Fruit fly (Drosophila melanogaster) whole organism, embryonic: ENCODE measurements around the gene Usp8.

Source experiments
- Antp ChIP-seq: fragments of 200-800 bp; sonication (Bioruptor generic); optimal IDR thresholded peaks from 3 replicates; lab custom pipeline; 2016; ENCODE audit warnings: missing biosample characterization, missing genetic modification characterization
- Atf-2 ChIP-seq: fragments of 200-800 bp; sonication (Bioruptor generic); optimal IDR thresholded peaks from 2 replicates; lab custom pipeline; 2016; ENCODE audit warnings: missing biosample characterization, missing genetic modification characterization
- Blimp-1 ChIP-seq: fragments of 200-800 bp; sonication (Bioruptor generic); optimal IDR thresholded peaks from 3 replicates; lab custom pipeline; 2018; ENCODE audit warnings: missing biosample characterization, missing genetic modification characterization, mild to moderate bottlenecking, moderate library complexity, missing genetic modification reagents
- C15 ChIP-seq: fragments of 200-800 bp; sonication (Bioruptor generic); IDR thresholded peaks from 3 replicates; pipeline ENCODE4 v1.3.6; 2022; ENCODE audit warnings: missing biosample characterization, missing genetic modification characterization
- CG12104 ChIP-seq: fragments of 200-800 bp; sonication (Bioruptor generic); optimal IDR thresholded peaks from 3 replicates; lab custom pipeline; 2016; ENCODE audit warnings: missing biosample characterization, missing genetic modification characterization
- CG12299 ChIP-seq: fragments of 200-800 bp; sonication (Bioruptor generic); optimal IDR thresholded peaks from 2 replicates; lab custom pipeline; 2018; ENCODE audit warnings: missing biosample characterization, mild to moderate bottlenecking, missing genetic modification characterization
- CG12744 ChIP-seq: fragments of 200-800 bp; sonication (Bioruptor generic); optimal IDR thresholded peaks from 2 replicates; lab custom pipeline; 2016; ENCODE audit warnings: missing biosample characterization, missing genetic modification characterization
- CG15269 ChIP-seq: fragments of 200-800 bp; sonication (Bioruptor generic); optimal IDR thresholded peaks from 2 replicates; lab custom pipeline; 2018; ENCODE audit warnings: missing biosample characterization, mild to moderate bottlenecking, missing genetic modification characterization, moderate library complexity
- CG17912 ChIP-seq: fragments of 200-800 bp; sonication (Bioruptor generic); optimal IDR thresholded peaks from 2 replicates; lab custom pipeline; 2018; ENCODE audit warnings: missing biosample characterization, mild to moderate bottlenecking, missing genetic modification characterization
- CG18764 ChIP-seq: fragments of 200-800 bp; sonication (Bioruptor generic); optimal IDR thresholded peaks from 3 replicates; lab custom pipeline; 2016; ENCODE audit warnings: missing biosample characterization, missing genetic modification characterization
- CG2199 ChIP-seq: fragments of 200-800 bp; sonication (Bioruptor generic); IDR thresholded peaks from 3 replicates; pipeline ENCODE4 v1.3.6; 2022; ENCODE audit warnings: missing biosample characterization, missing genetic modification characterization
- CG31441 ChIP-seq: fragments of 200-800 bp; sonication (Bioruptor generic); IDR thresholded peaks from 2 replicates; pipeline ENCODE4 v1.3.6; 2022; ENCODE audit warnings: missing biosample characterization, missing genetic modification characterization
- CG3281 ChIP-seq: fragments of 200-800 bp; sonication (Bioruptor generic); optimal IDR thresholded peaks from 3 replicates; lab custom pipeline; 2017; ENCODE audit warnings: missing biosample characterization, mild to moderate bottlenecking, missing genetic modification characterization
- CG33557 ChIP-seq: fragments of 200-800 bp; sonication (Bioruptor generic); optimal IDR thresholded peaks from 2 replicates; lab custom pipeline; 2019; ENCODE audit warnings: missing biosample characterization, mild to moderate bottlenecking, missing genetic modification characterization, moderate library complexity
- CG3847 ChIP-seq: fragments of 200-800 bp; sonication (Bioruptor generic); IDR thresholded peaks from 2 replicates; pipeline ENCODE4 v1.3.6; 2022; ENCODE audit warnings: missing biosample characterization, missing genetic modification characterization
- CG6683 ChIP-seq: fragments of 200-800 bp; sonication (Bioruptor generic); optimal IDR thresholded peaks from 2 replicates; lab custom pipeline; 2017; ENCODE audit warnings: missing biosample characterization, mild to moderate bottlenecking, missing genetic modification characterization, missing genetic modification reagents
- CG6765 ChIP-seq: fragments of 200-800 bp; sonication (Bioruptor generic); optimal IDR thresholded peaks from 3 replicates; lab custom pipeline; 2017; ENCODE audit warnings: missing biosample characterization, mild to moderate bottlenecking, missing genetic modification characterization
- CG7928 ChIP-seq: fragments of 200-800 bp; sonication (Bioruptor generic); optimal IDR thresholded peaks from 2 replicates; lab custom pipeline; 2017; ENCODE audit warnings: missing biosample characterization, mild to moderate bottlenecking, missing genetic modification characterization
- CG8924 ChIP-seq: fragments of 200-800 bp; optimal IDR thresholded peaks from 3 replicates; lab custom pipeline; 2019; ENCODE audit warnings: missing biosample characterization, mild to moderate bottlenecking, missing genetic modification characterization, moderate library complexity
- CTCF ChIP-seq: fragments of 200-800 bp; sonication (Bioruptor generic); optimal IDR thresholded peaks from 2 replicates; lab custom pipeline; 2017; ENCODE audit warnings: missing biosample characterization, mild to moderate bottlenecking, missing genetic modification characterization, moderate library complexity
- Chrac-16 ChIP-seq: fragments of 200-800 bp; sonication (Bioruptor generic); optimal IDR thresholded peaks from 3 replicates; lab custom pipeline; 2016; ENCODE audit warnings: missing biosample characterization, missing genetic modification characterization
- D19B ChIP-seq: fragments of 200-800 bp; sonication (Bioruptor generic); optimal IDR thresholded peaks from 2 replicates; lab custom pipeline; 2017; ENCODE audit warnings: missing biosample characterization, mild to moderate bottlenecking, missing genetic modification characterization
- Dek ChIP-seq: fragments of 200-800 bp; sonication (Bioruptor generic); optimal IDR thresholded peaks from 3 replicates; lab custom pipeline; 2019; ENCODE audit warnings: missing biosample characterization, mild to moderate bottlenecking, missing genetic modification characterization, moderate library complexity
- Dip2 ChIP-seq: fragments of 200-800 bp; sonication (Bioruptor generic); IDR thresholded peaks from 2 replicates; pipeline ENCODE4 v1.3.6; 2022; ENCODE audit warnings: missing biosample characterization, missing genetic modification characterization
- Elba2 ChIP-seq: fragments of 200-800 bp; sonication (Bioruptor generic); optimal IDR thresholded peaks from 3 replicates; lab custom pipeline; 2016; ENCODE audit warnings: missing biosample characterization, missing genetic modification characterization
- Gug ChIP-seq: fragments of 200-800 bp; sonication (Bioruptor generic); IDR thresholded peaks from 4 replicates; pipeline ENCODE4 v1.3.6; 2022; ENCODE audit warnings: missing biosample characterization, missing genetic modification characterization
- HHEX ChIP-seq: fragments of 200-800 bp; sonication (Bioruptor generic); optimal IDR thresholded peaks from 3 replicates; lab custom pipeline; 2017; ENCODE audit warnings: missing biosample characterization, mild to moderate bottlenecking, missing genetic modification characterization, missing genetic modification reagents
- HLH4C ChIP-seq: fragments of 200-800 bp; sonication (Bioruptor generic); IDR thresholded peaks from 3 replicates; pipeline ENCODE4 v1.3.6; 2022; ENCODE audit warnings: missing biosample characterization, missing genetic modification characterization; ENCODE audit not compliant: partially characterized antibody
- HmgD ChIP-seq: fragments of 200-800 bp; sonication (Bioruptor generic); optimal IDR thresholded peaks from 3 replicates; lab custom pipeline; 2016; ENCODE audit warnings: missing biosample characterization, missing genetic modification characterization
- Hmx ChIP-seq: fragments of 200-800 bp; sonication (Bioruptor generic); optimal IDR thresholded peaks from 2 replicates; lab custom pipeline; 2016; ENCODE audit warnings: missing biosample characterization, missing genetic modification characterization
- Hr78 ChIP-seq, 2 experiments: fragments of 200-800 bp in 1 of 2; fragments of >200 bp in 1 of 2; sonication (Bioruptor generic) in 1 of 2; optimal IDR thresholded peaks; 2 replicates each; lab custom pipeline; 2017 to 2019; ENCODE audit warnings: missing biosample characterization in 2 of 2, missing genetic modification characterization in 2 of 2, mild to moderate bottlenecking in 1 of 2, moderate library complexity in 1 of 2
- Optix ChIP-seq: fragments of 200-800 bp; sonication (Bioruptor generic); IDR thresholded peaks from 3 replicates; pipeline ENCODE4 v1.3.6; 2022; ENCODE audit warnings: missing biosample characterization, missing genetic modification characterization
- Pdp1 ChIP-seq, 2 experiments: fragments of 200-800 bp; sonication (Bioruptor generic); optimal IDR thresholded peaks; 3 replicates each; lab custom pipeline; 2016; ENCODE audit warnings: missing biosample characterization in 2 of 2, missing genetic modification characterization in 2 of 2, mild to moderate bottlenecking in 1 of 2, moderate library complexity in 1 of 2
- Ptx1 ChIP-seq: fragments of 200-800 bp; sonication (Bioruptor generic); IDR thresholded peaks from 2 replicates; pipeline ENCODE4 v1.3.6; 2022; ENCODE audit warnings: missing biosample characterization, missing genetic modification characterization
- Sox100B ChIP-seq: fragments of 200-800 bp; sonication (Bioruptor generic); optimal IDR thresholded peaks from 3 replicates; lab custom pipeline; 2018; ENCODE audit warnings: missing biosample characterization, mild to moderate bottlenecking, missing genetic modification characterization
- Xbp1 ChIP-seq: fragments of 200-800 bp; sonication (Bioruptor generic); optimal IDR thresholded peaks from 3 replicates; lab custom pipeline; 2016; ENCODE audit warnings: missing biosample characterization, mild to moderate bottlenecking, missing genetic modification characterization
- Xrp1 ChIP-seq: fragments of 200-800 bp; sonication (Bioruptor generic); IDR thresholded peaks from 2 replicates; pipeline ENCODE4 v1.3.6; 2022; ENCODE audit warnings: missing biosample characterization, missing genetic modification characterization
- bsh ChIP-seq, 2 experiments: fragments of 200-800 bp; sonication (Bioruptor generic); optimal IDR thresholded peaks; 2 replicates each; lab custom pipeline; 2017 to 2018; ENCODE audit warnings: mild to moderate bottlenecking in 2 of 2, missing biosample characterization in 2 of 2, missing genetic modification characterization in 2 of 2, moderate library complexity in 1 of 2
- cad ChIP-seq: fragments of >200 bp; optimal IDR thresholded peaks from 2 replicates; lab custom pipeline; 2017; ENCODE audit warnings: missing biosample characterization, missing genetic modification characterization
- cg ChIP-seq: fragments of 200-800 bp; sonication (Bioruptor generic); optimal IDR thresholded peaks from 3 replicates; lab custom pipeline; 2019; ENCODE audit warnings: missing biosample characterization, mild to moderate bottlenecking, missing genetic modification characterization, moderate library complexity
- fd102C ChIP-seq: fragments of 200-800 bp; sonication (Bioruptor generic); optimal IDR thresholded peaks from 2 replicates; lab custom pipeline; 2018; ENCODE audit warnings: missing biosample characterization, mild to moderate bottlenecking, missing genetic modification characterization, moderate library complexity
- gce ChIP-seq: fragments of 200-800 bp; sonication (Bioruptor generic); IDR thresholded peaks from 3 replicates; pipeline ENCODE4 v1.3.6; 2022; ENCODE audit warnings: missing biosample characterization, missing genetic modification characterization
- gem ChIP-seq: fragments of 200-800 bp; sonication (Bioruptor generic); optimal IDR thresholded peaks from 2 replicates; lab custom pipeline; 2019; ENCODE audit warnings: missing biosample characterization, mild to moderate bottlenecking, missing genetic modification characterization, moderate library complexity
- gfzf ChIP-seq: fragments of 200-800 bp; sonication (Bioruptor generic); optimal IDR thresholded peaks from 2 replicates; lab custom pipeline; 2016; ENCODE audit warnings: missing biosample characterization, mild to moderate bottlenecking, missing genetic modification characterization, moderate library complexity
- her ChIP-seq: fragments of 200-800 bp; sonication (Bioruptor generic); optimal IDR thresholded peaks from 2 replicates; lab custom pipeline; 2016; ENCODE audit warnings: missing biosample characterization, missing genetic modification characterization
- jigr1 ChIP-seq: fragments of 200-800 bp; sonication (Bioruptor generic); IDR thresholded peaks from 3 replicates; pipeline ENCODE4 v1.3.6; 2022; ENCODE audit warnings: missing biosample characterization, missing genetic modification characterization
- salm ChIP-seq: fragments of 200-800 bp; sonication (Bioruptor generic); optimal IDR thresholded peaks from 2 replicates; lab custom pipeline; 2018; ENCODE audit warnings: missing biosample characterization, mild to moderate bottlenecking, missing genetic modification characterization
- stwl ChIP-seq: fragments of 200-800 bp; sonication (Bioruptor generic); optimal IDR thresholded peaks from 3 replicates; lab custom pipeline; 2018; ENCODE audit warnings: missing biosample characterization, mild to moderate bottlenecking, missing genetic modification characterization, moderate library complexity
- ttk ChIP-seq: fragments of 200-800 bp; sonication (Bioruptor generic); IDR thresholded peaks from 2 replicates; pipeline ENCODE4 v2.1.2; 2022; ENCODE audit warnings: missing biosample characterization, missing genetic modification characterization
- unpg ChIP-seq: fragments of 200-800 bp; sonication (Bioruptor generic); optimal IDR thresholded peaks from 3 replicates; lab custom pipeline; 2018; ENCODE audit warnings: missing biosample characterization, mild to moderate bottlenecking, missing genetic modification characterization, moderate library complexity
- zf30C ChIP-seq: fragments of 200-800 bp; sonication (Bioruptor generic); optimal IDR thresholded peaks from 3 replicates; lab custom pipeline; 2018; ENCODE audit warnings: missing biosample characterization, mild to moderate bottlenecking, missing genetic modification characterization

Usp8 gene

dm6 chr3R:21111046-21111480 is 23.0 kb upstream of the Usp8 start, which contains the start of gene Rab11 (continued):
- peak; percentile 8 for TF ChIP-seq Dek (tag; lab: Kevin White, UChicago)
- no peak for TF ChIP-seq Elba2 (GFP tag; lab: Kevin White, UChicago)
- no peak for TF ChIP-seq cad (GFP tag; lab: Kevin White, UChicago)
- peak; percentile 45 for TF ChIP-seq CG15269 (tag; lab: Kevin White, UChicago)
- peak; percentile 36 to 44 for TF ChIP-seq Pdp1 (GFP tag; optimal IDR thresholded peaks at IDR 0.05; lab: Kevin White, UChicago)
- peak; percentile 24 for TF ChIP-seq Atf-2 (GFP tag; lab: Kevin White, UChicago)
- no peak for TF ChIP-seq HmgD (GFP tag; lab: Kevin White, UChicago)
- TF ChIP-seq salm: no peak
- TF ChIP-seq Hr78 (GFP tag; optimal IDR thresholded peaks at IDR 0.05; lab: Kevin White, UChicago): no peak
- no peak for TF ChIP-seq HHEX (GFP tag; lab: Kevin White, UChicago)
- no peak for TF ChIP-seq CG6683 (GFP tag; lab: Kevin White, UChicago)
- peak; percentile 50 for TF ChIP-seq gfzf (GFP tag; lab: Kevin White, UChicago)
- no peak for TF ChIP-seq C15 (GFP tag; lab: Robert Waterston, UW)
- TF ChIP-seq Chrac-16 (GFP tag; lab: Kevin White, UChicago): peak; percentile 35
- TF ChIP-seq CTCF (GFP tag; lab: Kevin White, UChicago): no peak
- no peak for TF ChIP-seq D19B (GFP tag; lab: Kevin White, UChicago)
- TF ChIP-seq CG8924: peak; percentile 73
- peak; percentile 14 for TF ChIP-seq Hmx (GFP tag; lab: Kevin White, UChicago)
- TF ChIP-seq Gug (GFP tag; lab: Robert Waterston, UW): no peak
- TF ChIP-seq Optix: no peak
- TF ChIP-seq CG12104 (GFP tag; lab: Kevin White, UChicago): peak; percentile 54
- no peak for TF ChIP-seq zf30C (GFP tag; lab: Kevin White, UChicago)
- peak in 1 of 2 experiments; percentile 4 for TF ChIP-seq bsh (GFP tag; optimal IDR thresholded peaks at IDR 0.05; lab: Kevin White, UChicago)
- no peak for TF ChIP-seq cg (GFP tag; lab: Kevin White, UChicago)
- TF ChIP-seq fd102C (GFP tag; lab: Kevin White, UChicago): no peak
- TF ChIP-seq gem (tag; lab: Kevin White, UChicago): peak; percentile 71
- peak; percentile 26 for TF ChIP-seq CG12299
- no peak for TF ChIP-seq ttk
- TF ChIP-seq Antp: peak; percentile 4
- peak; percentile 71 for TF ChIP-seq Xbp1 (GFP tag; lab: Kevin White, UChicago)
- peak; percentile 41 for TF ChIP-seq Blimp-1
- TF ChIP-seq Dip2 (GFP tag; lab: Robert Waterston, UW): no peak
- no peak for TF ChIP-seq CG6765 (GFP tag; lab: Kevin White, UChicago)
- no peak for TF ChIP-seq gce (GFP tag; lab: Robert Waterston, UW)
- no peak for TF ChIP-seq CG12744 (GFP tag; lab: Kevin White, UChicago)
- no peak for TF ChIP-seq CG7928 (GFP tag; lab: Kevin White, UChicago)
- no peak for TF ChIP-seq CG18764 (GFP tag; lab: Kevin White, UChicago)
- TF ChIP-seq CG33557: peak; percentile 35
- TF ChIP-seq unpg (GFP tag; lab: Kevin White, UChicago): peak; percentile 2
- TF ChIP-seq CG3281: no peak
- TF ChIP-seq CG17912 (GFP tag; lab: Kevin White, UChicago): no peak
- TF ChIP-seq CG2199 (GFP tag; lab: Robert Waterston, UW): no peak
- peak; percentile 62 for TF ChIP-seq Ptx1 (GFP tag; lab: Robert Waterston, UW)
- TF ChIP-seq Sox100B (GFP tag; lab: Kevin White, UChicago): peak; percentile 32
- TF ChIP-seq Xrp1 (GFP tag; lab: Robert Waterston, UW): peak; percentile 44; the same call in 1 of the 2 replicates
- peak; percentile 69 for TF ChIP-seq stwl
- TF ChIP-seq her (GFP tag; lab: Kevin White, UChicago): no peak
- peak; percentile 5; the same call in 1 of the 3 replicates for TF ChIP-seq jigr1 (GFP tag; lab: Robert Waterston, UW)
- peak; percentile 59; the same call in 1 of the 2 replicates for TF ChIP-seq CG31441 (GFP tag; lab: Robert Waterston, UW)
- TF ChIP-seq HLH4C (GFP tag; lab: Robert Waterston, UW): peak; percentile 89
- peak; percentile 67 for TF ChIP-seq CG3847 (GFP tag; lab: Robert Waterston, UW)
